Worm (Caenorhabditis elegans) whole organism, late embryonic: ENCODE results near the gene mev-1.
A peak's percentile ranks its signal among the peaks of the same experiment; 100 is the strongest.

Experiments used
- C08G9.2 ChIP-seq: sonication (generic microtip); optimal IDR thresholded peaks from 2 replicates; lab custom pipeline; 2016; ENCODE audit warnings: mild to moderate bottlenecking, missing genetic modification characterization, moderate library complexity, missing compliant biosample characterization
- K02D7.2 ChIP-seq: sonication (generic microtip); optimal IDR thresholded peaks from 2 replicates; lab custom pipeline; 2017; ENCODE audit warnings: mild to moderate bottlenecking, missing genetic modification characterization, missing compliant biosample characterization
- K09A11.1 ChIP-seq: sonication (generic microtip); optimal IDR thresholded peaks from 2 replicates; lab custom pipeline; 2017; ENCODE audit warnings: antibody characterized with exemption, mild to moderate bottlenecking, missing genetic modification characterization, missing compliant biosample characterization; ENCODE audit not compliant: insufficient read depth
- ahr-1 ChIP-seq: sonication (generic microtip); optimal IDR thresholded peaks from 2 replicates; lab custom pipeline; 2016; ENCODE audit warnings: missing genetic modification characterization, missing compliant biosample characterization
- ceh-14 ChIP-seq: sonication (generic microtip); optimal IDR thresholded peaks from 2 replicates; lab custom pipeline; 2016; ENCODE audit warnings: missing genotype, missing genetic modification characterization, missing compliant biosample characterization
- ceh-2 ChIP-seq: sonication (generic microtip); optimal IDR thresholded peaks from 2 replicates; lab custom pipeline; 2016; ENCODE audit warnings: missing genotype, missing genetic modification characterization, missing compliant biosample characterization
- ceh-22 ChIP-seq: sonication (generic microtip); optimal IDR thresholded peaks from 2 replicates; lab custom pipeline; 2017; ENCODE audit warnings: missing biosample characterization, missing genetic modification characterization
- ceh-31 ChIP-seq: sonication (generic microtip); optimal IDR thresholded peaks from 2 replicates; lab custom pipeline; 2016; ENCODE audit warnings: missing genetic modification characterization, missing compliant biosample characterization
- ceh-45 ChIP-seq: fragments of 200-800 bp; sonication (Bioruptor generic); IDR thresholded peaks from 2 replicates; pipeline ENCODE4 v1.3.6; 2022; ENCODE audit warnings: missing genetic modification reagents, missing genetic modification characterization, missing compliant biosample characterization
- dmd-4 ChIP-seq: sonication (generic microtip); optimal IDR thresholded peaks from 2 replicates; lab custom pipeline; 2016; ENCODE audit warnings: borderline replicate concordance, missing genetic modification characterization, missing compliant biosample characterization
- elt-2 ChIP-seq: sonication (generic microtip); optimal IDR thresholded peaks from 2 replicates; lab custom pipeline; 2016; ENCODE audit warnings: missing genetic modification reagents, missing genetic modification characterization, missing compliant biosample characterization
- elt-4 ChIP-seq: sonication (generic microtip); optimal IDR thresholded peaks from 2 replicates; lab custom pipeline; 2016; ENCODE audit warnings: missing genetic modification characterization, missing compliant biosample characterization
- ets-4 ChIP-seq: sonication (generic microtip); optimal IDR thresholded peaks from 2 replicates; lab custom pipeline; 2016; ENCODE audit warnings: missing genetic modification characterization, missing compliant biosample characterization
- fkh-10 ChIP-seq: fragments of 150-350 bp; optimal IDR thresholded peaks from 2 replicates; lab custom pipeline; 2014; ENCODE audit warnings: missing biosample characterization, missing genetic modification reagents, missing genetic modification characterization
- lin-11 ChIP-seq: fragments of 200-800 bp; sonication (Bioruptor generic); optimal IDR thresholded peaks from 2 replicates; lab custom pipeline; 2018; ENCODE audit warnings: mild to moderate bottlenecking, missing genetic modification characterization, missing compliant biosample characterization
- madf-2 ChIP-seq: sonication (generic microtip); optimal IDR thresholded peaks from 2 replicates; lab custom pipeline; 2017; ENCODE audit warnings: missing genetic modification characterization, missing compliant biosample characterization
- nfya-1 ChIP-seq: sonication (generic microtip); optimal IDR thresholded peaks from 2 replicates; lab custom pipeline; 2017; ENCODE audit warnings: missing genetic modification characterization, mild to moderate bottlenecking, missing compliant biosample characterization, antibody characterized with exemption, moderate library complexity
- nhr-232 ChIP-seq: sonication (generic microtip); optimal IDR thresholded peaks from 2 replicates; lab custom pipeline; 2016; ENCODE audit warnings: missing genetic modification characterization, missing compliant biosample characterization
- npax-4 ChIP-seq: sonication (generic microtip); optimal IDR thresholded peaks from 2 replicates; lab custom pipeline; 2016; ENCODE audit warnings: missing genetic modification characterization, missing compliant biosample characterization
- pag-3 ChIP-seq: sonication (generic microtip); optimal IDR thresholded peaks from 2 replicates; lab custom pipeline; 2016; ENCODE audit warnings: missing compliant biosample characterization, missing genetic modification characterization, borderline replicate concordance
- pax-1 ChIP-seq: fragments of 150-350 bp; optimal IDR thresholded peaks from 2 replicates; lab custom pipeline; 2014; ENCODE audit warnings: missing biosample characterization, missing genetic modification characterization
- pha-4 ChIP-seq: fragments of 150-350 bp; optimal IDR thresholded peaks from 2 replicates; lab custom pipeline; 2018; ENCODE audit warnings: missing biosample characterization, missing genetic modification reagents, missing genetic modification characterization
- pqm-1 ChIP-seq: sonication (generic microtip); optimal IDR thresholded peaks from 2 replicates; lab custom pipeline; 2016; ENCODE audit warnings: missing genetic modification characterization, missing compliant biosample characterization
- ref-2 ChIP-seq: sonication (generic microtip); optimal IDR thresholded peaks from 2 replicates; lab custom pipeline; 2016; ENCODE audit warnings: missing genetic modification characterization, missing compliant biosample characterization
- sdc-2 ChIP-seq: sonication (generic microtip); optimal IDR thresholded peaks from 2 replicates; lab custom pipeline; 2016; ENCODE audit warnings: missing genotype, missing genetic modification characterization, missing compliant biosample characterization
- sox-2 ChIP-seq: fragments of 200-800 bp; sonication (Bioruptor generic); IDR thresholded peaks from 2 replicates; pipeline ENCODE4 v1.3.6; 2022; ENCODE audit warnings: missing genetic modification reagents, missing genetic modification characterization, missing compliant biosample characterization
- syd-9 ChIP-seq: sonication (generic microtip); optimal IDR thresholded peaks from 2 replicates; lab custom pipeline; 2016; ENCODE audit warnings: mild to moderate bottlenecking, missing genetic modification characterization, moderate library complexity, missing compliant biosample characterization
- tbx-2 ChIP-seq: sonication (generic microtip); optimal IDR thresholded peaks from 2 replicates; lab custom pipeline; 2016; ENCODE audit warnings: missing genetic modification characterization, missing compliant biosample characterization
- tbx-7 ChIP-seq: sonication (generic microtip); optimal IDR thresholded peaks from 2 replicates; lab custom pipeline; 2016; ENCODE audit warnings: missing genotype, missing genetic modification characterization, missing compliant biosample characterization
- ttx-3 ChIP-seq: sonication (generic microtip); optimal IDR thresholded peaks from 2 replicates; lab custom pipeline; 2016; ENCODE audit warnings: missing genetic modification reagents, missing genetic modification characterization, missing compliant biosample characterization
- unc-55 ChIP-seq: sonication (generic microtip); optimal IDR thresholded peaks from 2 replicates; lab custom pipeline; 2017; ENCODE audit warnings: missing biosample characterization, missing genetic modification reagents, missing genetic modification characterization
- unc-86 ChIP-seq: sonication (generic microtip); optimal IDR thresholded peaks from 2 replicates; lab custom pipeline; 2016; ENCODE audit warnings: missing genetic modification characterization, missing compliant biosample characterization
- zip-5 ChIP-seq: sonication (generic microtip); optimal IDR thresholded peaks from 2 replicates; lab custom pipeline; 2016; ENCODE audit warnings: missing genetic modification characterization, missing compliant biosample characterization
- ztf-16 ChIP-seq: sonication (generic microtip); optimal IDR thresholded peaks from 2 replicates; lab custom pipeline; 2017; ENCODE audit warnings: missing genetic modification characterization, missing compliant biosample characterization

mev-1 gene

DNA sequence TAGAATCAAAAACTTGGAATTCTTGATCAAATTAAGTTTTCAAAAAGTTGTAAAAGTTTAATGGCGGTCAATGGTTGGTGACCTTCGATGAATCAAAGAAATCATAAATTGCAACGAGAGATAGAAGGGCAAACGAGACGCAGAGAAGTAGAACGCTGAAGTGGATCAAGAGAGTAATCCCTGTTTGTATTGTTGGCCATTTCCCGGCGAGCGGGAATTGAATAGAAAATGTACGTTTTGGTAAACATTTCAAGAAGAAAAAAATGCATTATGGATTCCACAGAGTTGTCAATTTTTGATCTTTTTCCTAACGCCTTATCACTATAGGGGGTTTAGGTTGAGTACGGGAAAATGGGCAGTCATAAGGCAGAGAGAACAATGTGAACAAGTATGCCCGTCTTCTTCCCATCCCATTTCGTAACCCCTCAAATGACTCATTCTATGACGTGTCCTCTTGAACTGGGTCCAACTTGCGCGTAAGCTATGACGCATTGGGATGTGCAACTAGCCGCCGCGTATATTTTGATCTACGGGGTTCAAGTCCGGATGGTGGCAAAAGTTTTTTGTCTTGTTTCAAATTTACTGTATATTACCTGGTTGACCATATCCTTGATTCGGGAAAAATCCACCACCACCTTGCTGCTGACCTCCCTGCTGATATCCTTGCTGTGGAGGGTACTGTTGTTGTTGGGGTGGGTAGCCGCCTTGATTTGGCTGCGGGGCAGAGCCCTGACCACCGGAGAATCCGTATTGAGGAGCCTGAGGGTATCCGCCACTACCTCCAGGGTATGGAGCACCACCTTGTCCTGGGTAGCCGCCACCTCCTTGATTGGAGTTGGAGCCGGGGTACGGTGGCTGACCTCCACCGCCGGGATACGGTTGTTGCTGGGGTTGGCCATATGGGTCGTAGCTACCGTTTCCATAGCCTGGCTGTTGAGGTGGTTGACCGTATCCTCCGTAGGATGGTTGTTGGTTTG is 5.2 kb upstream of the mev-1 start:
- TF ChIP-seq nfya-1 (tag; lab: Kevin White, UChicago): peak; percentile 2
- TF ChIP-seq ceh-14: no peak
- 0 out of 2 replicates have a peak, but pooled peaks have one; percentile 13 for TF ChIP-seq sox-2 (GFP tag; lab: Robert Waterston, UW)
- TF ChIP-seq pag-3: no peak

DNA sequence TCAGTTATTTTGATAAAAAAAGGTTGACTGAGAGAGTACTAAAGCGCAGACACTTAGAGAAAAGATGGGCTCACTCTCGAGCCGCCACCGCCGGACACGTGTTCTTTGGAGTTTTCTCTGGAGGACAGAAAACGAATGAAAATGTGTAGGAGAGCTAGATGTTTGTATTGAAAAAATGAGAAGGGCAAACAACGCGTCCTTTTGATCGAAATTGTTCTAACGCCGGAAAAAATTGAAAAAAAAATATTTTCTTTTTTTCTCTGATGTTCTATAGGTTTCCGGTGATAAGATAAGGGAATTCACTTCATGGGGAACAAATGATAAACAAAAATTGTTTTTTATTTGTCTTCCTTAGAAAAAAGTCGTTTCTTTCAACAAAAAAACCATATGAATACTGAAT is 4.3 kb upstream of the mev-1 start:
- TF ChIP-seq elt-2 (tag; lab: Kevin White, UChicago): peak; percentile 52
- TF ChIP-seq fkh-10 (GFP tag; lab: Kevin White, UChicago): no peak

DNA sequence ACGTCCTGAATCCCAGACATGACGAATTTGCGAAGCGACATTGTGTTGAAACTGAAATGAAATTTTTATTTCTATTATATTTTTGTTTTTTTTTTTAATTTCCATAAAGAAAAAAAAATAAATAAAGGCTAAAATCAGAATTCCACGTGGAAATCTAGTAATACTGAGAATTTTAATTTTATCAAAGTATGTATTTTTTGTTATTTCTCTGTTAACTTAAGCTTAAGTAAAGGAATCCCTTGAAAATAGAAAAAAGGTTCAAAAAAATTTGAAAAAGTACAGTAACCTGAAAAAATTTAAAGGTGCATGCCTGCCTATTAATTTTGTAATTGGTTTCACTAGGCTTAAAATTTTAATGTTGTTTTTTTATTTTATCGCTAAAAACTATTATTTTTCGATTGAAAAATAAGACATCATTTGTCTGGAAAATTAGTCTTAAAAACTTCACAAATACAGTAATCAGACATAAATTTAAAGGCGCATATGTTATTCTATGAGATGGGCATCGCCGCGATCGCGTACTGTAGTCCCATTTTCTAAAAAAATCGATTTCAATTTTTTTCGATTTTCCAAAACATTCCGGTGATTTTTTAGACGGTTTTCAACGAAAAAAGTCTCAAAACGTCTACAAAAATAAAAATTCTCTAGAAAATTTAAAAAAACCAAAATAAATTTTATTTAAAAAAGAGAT is 3.6 kb upstream of the mev-1 start, which contains the start of gene nex-2:
Gene nex-2 (minus strand): TSS at position 51 of the 691 bp plus-strand sequence.
- TF ChIP-seq C08G9.2 (no peak), npax-4 (tag; lab: Kevin White, UChicago) (no peak), ceh-2 (tag; lab: Kevin White, UChicago) (no peak), madf-2 (tag; lab: Kevin White, UChicago) (no peak), unc-55 (GFP tag; lab: Kevin White, UChicago) (no peak), ceh-22 (tag; lab: Kevin White, UChicago) (no peak), lin-11 (tag; lab: Kevin White, UChicago) (no peak), ets-4 (tag; lab: Kevin White, UChicago) (no peak)

DNA sequence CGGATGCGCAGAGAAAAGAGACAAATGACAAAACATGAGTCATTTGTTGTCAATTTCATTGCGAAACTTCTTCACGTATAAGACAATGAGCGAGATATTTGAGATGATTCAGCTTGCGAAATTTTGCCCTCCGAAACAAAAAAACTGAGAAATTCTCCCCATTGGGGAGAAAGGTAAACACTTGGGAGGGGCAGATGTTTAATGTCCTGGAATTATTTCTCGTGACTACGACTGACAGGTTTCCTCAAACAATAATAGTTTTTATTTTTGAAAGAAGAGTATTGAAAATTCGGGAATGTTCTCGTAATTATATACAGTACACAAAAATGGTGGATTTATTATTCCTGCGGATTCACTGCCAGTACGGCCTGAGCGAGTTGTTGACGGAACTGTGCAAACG is 2.8 kb upstream of the mev-1 start:
- TF ChIP-seq ceh-31: no peak
- TF ChIP-seq ceh-14: no peak
- no peak for TF ChIP-seq unc-55 (GFP tag; lab: Kevin White, UChicago)
- TF ChIP-seq ceh-2 (tag; lab: Kevin White, UChicago): no peak
- no peak for TF ChIP-seq ceh-45 (GFP tag; lab: Robert Waterston, UW)
- TF ChIP-seq ahr-1 (tag; lab: Kevin White, UChicago): no peak
- no peak for TF ChIP-seq K09A11.1 (tag; lab: Kevin White, UChicago)
- TF ChIP-seq tbx-7 (tag; lab: Kevin White, UChicago): no peak
- no peak for TF ChIP-seq pqm-1 (tag; lab: Kevin White, UChicago)
- no peak for TF ChIP-seq K02D7.2
- no peak for TF ChIP-seq elt-2 (tag; lab: Kevin White, UChicago)
- TF ChIP-seq sox-2 (GFP tag; lab: Robert Waterston, UW): no peak
- TF ChIP-seq dmd-4: no peak
- no peak for TF ChIP-seq ref-2 (tag; lab: Kevin White, UChicago)
- no peak for TF ChIP-seq elt-4 (tag; lab: Kevin White, UChicago)
- TF ChIP-seq pag-3: no peak
- TF ChIP-seq nhr-232: no peak
- no peak for TF ChIP-seq ttx-3

DNA sequence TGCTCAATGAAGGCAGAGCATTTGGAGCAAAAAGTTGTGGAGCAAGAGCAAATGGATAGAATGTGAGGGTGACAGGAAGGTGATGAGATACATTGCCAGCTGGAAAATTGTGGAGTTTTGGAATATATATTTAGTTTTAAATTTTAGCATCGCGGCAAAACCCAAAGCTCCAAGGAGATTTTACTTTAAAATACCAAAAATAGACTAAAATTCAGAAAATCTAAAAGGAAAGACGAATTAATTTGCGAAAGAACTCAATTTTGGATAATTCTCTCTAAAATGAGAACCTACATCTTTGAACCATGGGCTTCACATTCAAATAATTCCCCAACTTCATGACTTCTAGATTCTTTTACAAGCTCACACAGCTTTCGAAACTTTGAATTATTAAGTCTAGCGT is 1.5 kb upstream of the mev-1 start, which contains the start of gene T07C4.12:
Gene T07C4.12 (minus strand): TSS at position 101 of the 400 bp plus-strand sequence.
- no peak for TF ChIP-seq unc-86 (tag; lab: Kevin White, UChicago)
- TF ChIP-seq pax-1 (tag; lab: Kevin White, UChicago): no peak
- no peak for TF ChIP-seq tbx-7 (tag; lab: Kevin White, UChicago)
- no peak for TF ChIP-seq sdc-2
- no peak for TF ChIP-seq npax-4 (tag; lab: Kevin White, UChicago)
- TF ChIP-seq pha-4 (tag; lab: Kevin White, UChicago): no peak
- no peak for TF ChIP-seq K09A11.1 (tag; lab: Kevin White, UChicago)
- TF ChIP-seq syd-9 (tag; lab: Kevin White, UChicago): no peak
- TF ChIP-seq ztf-16 (tag; lab: Kevin White, UChicago): no peak
- TF ChIP-seq nfya-1 (tag; lab: Kevin White, UChicago): no peak
- no peak for TF ChIP-seq zip-5 (tag; lab: Kevin White, UChicago)
- TF ChIP-seq tbx-2: no peak
- no peak for TF ChIP-seq K02D7.2
- TF ChIP-seq, all 69 proteins: peak for 0
